Worm (Caenorhabditis elegans) whole organism, late embryonic: ENCODE results near the gene Y6G8.14.
A peak's percentile ranks its signal among the peaks of the same experiment; 100 is the strongest.
"Not testable (repeated sequence)": the region's sequence is repeated elsewhere in the genome, so short reads cannot be mapped to it uniquely, and the experiment has no call there.

Experiments used
- K02D7.2 ChIP-seq: sonication (generic microtip); optimal IDR thresholded peaks from 2 replicates; lab custom pipeline; 2017; ENCODE audit warnings: mild to moderate bottlenecking, missing genetic modification characterization, missing compliant biosample characterization
- K09A11.1 ChIP-seq: sonication (generic microtip); optimal IDR thresholded peaks from 2 replicates; lab custom pipeline; 2017; ENCODE audit warnings: antibody characterized with exemption, mild to moderate bottlenecking, missing genetic modification characterization, missing compliant biosample characterization; ENCODE audit not compliant: insufficient read depth
- T23F11.4 ChIP-seq: fragments of 200-800 bp; sonication (Bioruptor generic); optimal IDR thresholded peaks from 2 replicates; lab custom pipeline; 2018; ENCODE audit warnings: mild to moderate bottlenecking, missing genetic modification characterization, missing compliant biosample characterization
- Y22D7AL.16 ChIP-seq: sonication (generic microtip); optimal IDR thresholded peaks from 2 replicates; lab custom pipeline; 2016; ENCODE audit warnings: missing genetic modification characterization, missing compliant biosample characterization
- ceh-14 ChIP-seq: sonication (generic microtip); optimal IDR thresholded peaks from 2 replicates; lab custom pipeline; 2016; ENCODE audit warnings: missing genotype, missing genetic modification characterization, missing compliant biosample characterization
- ceh-2 ChIP-seq: sonication (generic microtip); optimal IDR thresholded peaks from 2 replicates; lab custom pipeline; 2016; ENCODE audit warnings: missing genotype, missing genetic modification characterization, missing compliant biosample characterization
- ceh-24 ChIP-seq: sonication (generic microtip); optimal IDR thresholded peaks from 2 replicates; lab custom pipeline; 2016; ENCODE audit warnings: mild to moderate bottlenecking, missing genetic modification characterization, missing compliant biosample characterization
- ceh-45 ChIP-seq: fragments of 200-800 bp; sonication (Bioruptor generic); IDR thresholded peaks from 2 replicates; pipeline ENCODE4 v1.3.6; 2022; ENCODE audit warnings: missing genetic modification reagents, missing genetic modification characterization, missing compliant biosample characterization
- ceh-6 ChIP-seq: fragments of 200-800 bp; sonication (Bioruptor generic); optimal IDR thresholded peaks from 2 replicates; lab custom pipeline; 2018; ENCODE audit warnings: mild to moderate bottlenecking, missing genetic modification characterization, missing compliant biosample characterization
- ceh-9 ChIP-seq: sonication (generic microtip); optimal IDR thresholded peaks from 2 replicates; lab custom pipeline; 2016; ENCODE audit warnings: mild to moderate bottlenecking, missing genetic modification characterization, inconsistent platforms, missing compliant biosample characterization
- che-1 ChIP-seq: sonication (generic microtip); optimal IDR thresholded peaks from 2 replicates; lab custom pipeline; 2016; ENCODE audit warnings: mild to moderate bottlenecking, missing genetic modification characterization, missing compliant biosample characterization
- elt-2 ChIP-seq: sonication (generic microtip); optimal IDR thresholded peaks from 2 replicates; lab custom pipeline; 2016; ENCODE audit warnings: missing genetic modification reagents, missing genetic modification characterization, missing compliant biosample characterization
- elt-4 ChIP-seq: sonication (generic microtip); optimal IDR thresholded peaks from 2 replicates; lab custom pipeline; 2016; ENCODE audit warnings: missing genetic modification characterization, missing compliant biosample characterization
- eyg-1 ChIP-seq: sonication (generic microtip); optimal IDR thresholded peaks from 2 replicates; lab custom pipeline; 2016; ENCODE audit warnings: missing genotype, missing genetic modification characterization, missing compliant biosample characterization
- fax-1 ChIP-seq: sonication (generic microtip); optimal IDR thresholded peaks from 2 replicates; lab custom pipeline; 2016; ENCODE audit warnings: missing genotype, missing genetic modification characterization, missing compliant biosample characterization
- fkh-10 ChIP-seq: fragments of 150-350 bp; optimal IDR thresholded peaks from 2 replicates; lab custom pipeline; 2014; ENCODE audit warnings: missing biosample characterization, missing genetic modification reagents, missing genetic modification characterization
- hlh-15 ChIP-seq: sonication (generic microtip); optimal IDR thresholded peaks from 2 replicates; lab custom pipeline; 2016; ENCODE audit warnings: missing genetic modification characterization, missing compliant biosample characterization
- hlh-30 ChIP-seq: sonication (generic microtip); optimal IDR thresholded peaks from 2 replicates; lab custom pipeline; 2017; ENCODE audit warnings: antibody characterized with exemption, missing genetic modification characterization, missing compliant biosample characterization; ENCODE audit not compliant: insufficient read depth
- lin-11 ChIP-seq: fragments of 200-800 bp; sonication (Bioruptor generic); optimal IDR thresholded peaks from 2 replicates; lab custom pipeline; 2018; ENCODE audit warnings: mild to moderate bottlenecking, missing genetic modification characterization, missing compliant biosample characterization
- madf-2 ChIP-seq: sonication (generic microtip); optimal IDR thresholded peaks from 2 replicates; lab custom pipeline; 2017; ENCODE audit warnings: missing genetic modification characterization, missing compliant biosample characterization
- mec-3 ChIP-seq: sonication (generic microtip); optimal IDR thresholded peaks from 2 replicates; lab custom pipeline; 2016; ENCODE audit warnings: borderline replicate concordance, missing genetic modification characterization, missing compliant biosample characterization
- nfya-1 ChIP-seq: sonication (generic microtip); optimal IDR thresholded peaks from 2 replicates; lab custom pipeline; 2017; ENCODE audit warnings: missing genetic modification characterization, mild to moderate bottlenecking, missing compliant biosample characterization, antibody characterized with exemption, moderate library complexity
- npax-4 ChIP-seq: sonication (generic microtip); optimal IDR thresholded peaks from 2 replicates; lab custom pipeline; 2016; ENCODE audit warnings: missing genetic modification characterization, missing compliant biosample characterization
- odd-2 ChIP-seq: sonication (generic microtip); optimal IDR thresholded peaks from 2 replicates; lab custom pipeline; 2017; ENCODE audit warnings: antibody characterized with exemption, mild to moderate bottlenecking, missing genetic modification characterization, missing compliant biosample characterization
- pat-9 ChIP-seq: fragments of 200-800 bp; sonication (Bioruptor generic); optimal IDR thresholded peaks from 2 replicates; lab custom pipeline; 2018; ENCODE audit warnings: mild to moderate bottlenecking, missing genetic modification characterization, moderate library complexity, missing compliant biosample characterization
- pha-4 ChIP-seq: fragments of 150-350 bp; optimal IDR thresholded peaks from 2 replicates; lab custom pipeline; 2018; ENCODE audit warnings: missing biosample characterization, missing genetic modification reagents, missing genetic modification characterization
- pqm-1 ChIP-seq: sonication (generic microtip); optimal IDR thresholded peaks from 2 replicates; lab custom pipeline; 2016; ENCODE audit warnings: missing genetic modification characterization, missing compliant biosample characterization
- rnt-1 ChIP-seq: sonication (generic microtip); optimal IDR thresholded peaks from 2 replicates; lab custom pipeline; 2016; ENCODE audit warnings: missing genetic modification characterization, missing compliant biosample characterization
- sdc-2 ChIP-seq: sonication (generic microtip); optimal IDR thresholded peaks from 2 replicates; lab custom pipeline; 2016; ENCODE audit warnings: missing genotype, missing genetic modification characterization, missing compliant biosample characterization
- sox-2 ChIP-seq: fragments of 200-800 bp; sonication (Bioruptor generic); IDR thresholded peaks from 2 replicates; pipeline ENCODE4 v1.3.6; 2022; ENCODE audit warnings: missing genetic modification reagents, missing genetic modification characterization, missing compliant biosample characterization
- sox-4 ChIP-seq: sonication (generic microtip); optimal IDR thresholded peaks from 2 replicates; lab custom pipeline; 2017; ENCODE audit warnings: mild to moderate bottlenecking, missing genetic modification characterization, inconsistent platforms, missing compliant biosample characterization
- tbx-2 ChIP-seq: sonication (generic microtip); optimal IDR thresholded peaks from 2 replicates; lab custom pipeline; 2016; ENCODE audit warnings: missing genetic modification characterization, missing compliant biosample characterization
- ttx-3 ChIP-seq: sonication (generic microtip); optimal IDR thresholded peaks from 2 replicates; lab custom pipeline; 2016; ENCODE audit warnings: missing genetic modification reagents, missing genetic modification characterization, missing compliant biosample characterization
- unc-86 ChIP-seq: sonication (generic microtip); optimal IDR thresholded peaks from 2 replicates; lab custom pipeline; 2016; ENCODE audit warnings: missing genetic modification characterization, missing compliant biosample characterization
- zip-5 ChIP-seq: sonication (generic microtip); optimal IDR thresholded peaks from 2 replicates; lab custom pipeline; 2016; ENCODE audit warnings: missing genetic modification characterization, missing compliant biosample characterization

Gene Y6G8.14

DNA sequence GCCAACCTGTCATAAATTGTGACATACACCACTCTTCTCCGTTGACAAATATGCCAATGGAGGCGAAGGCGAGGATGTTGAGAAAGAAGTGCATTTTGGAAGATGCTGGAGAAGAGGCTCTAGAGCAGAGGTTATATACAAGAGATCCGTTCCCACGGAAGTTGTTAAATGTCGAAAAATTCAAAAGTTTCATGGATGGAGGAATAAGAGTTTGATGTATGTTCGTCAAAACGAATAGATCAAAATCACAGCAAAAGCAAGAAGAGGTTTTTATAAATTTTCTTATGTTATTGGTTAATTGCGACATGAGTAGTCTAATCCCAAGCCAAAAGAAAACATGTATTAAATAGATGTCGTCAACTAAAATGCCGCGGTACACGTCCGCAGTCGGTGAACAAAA, 3.6 kb downstream of the Y6G8.14 start, which contains the start of gene Y6G8.15:
Gene Y6G8.15 (minus strand): TSS at position 101 of the 400 bp plus-strand sequence.
- TF ChIP-seq eyg-1; tbx-2 (tag; lab: Kevin White, UChicago); ceh-9 (tag; lab: Kevin White, UChicago): not testable (repeated sequence)

DNA sequence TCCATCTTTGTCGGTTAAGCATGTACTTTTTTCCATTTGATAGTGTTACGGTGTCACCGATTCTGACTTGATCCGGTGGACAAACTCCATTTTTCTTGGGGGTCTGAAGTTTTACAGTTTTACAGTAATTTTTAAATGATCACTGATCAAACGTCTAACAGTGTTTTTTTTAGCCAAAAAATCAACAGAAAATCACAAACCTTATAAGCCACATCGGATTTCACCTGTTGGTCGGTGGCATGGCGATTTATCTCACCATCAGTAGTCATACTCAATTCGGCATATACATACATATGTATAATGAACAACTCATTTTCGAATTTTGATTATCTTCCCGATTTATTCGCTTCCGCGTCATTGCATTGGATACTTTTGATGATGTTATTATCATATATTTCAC, 6.4 kb downstream of the Y6G8.14 start, which contains the start of gene srz-91:
Gene srz-91 (plus strand): TSS at position 301 of the 400 bp plus-strand sequence.
- TF ChIP-seq sdc-2 (no peak), elt-4 (tag; lab: Kevin White, UChicago) (no peak), hlh-15 (no peak), sox-2 (GFP tag; lab: Robert Waterston, UW) (no peak), zip-5 (tag; lab: Kevin White, UChicago) (no peak), nfya-1 (tag; lab: Kevin White, UChicago) (no peak), ceh-9 (tag; lab: Kevin White, UChicago) (no peak), odd-2 (tag; lab: Kevin White, UChicago) (no peak), pha-4 (tag; lab: Kevin White, UChicago) (no peak), ceh-2 (tag; lab: Kevin White, UChicago) (no peak), elt-2 (tag; lab: Kevin White, UChicago) (no peak), lin-11 (tag; lab: Kevin White, UChicago) (no peak), pat-9 (tag; lab: Kevin White, UChicago) (no peak), unc-86 (tag; lab: Kevin White, UChicago) (no peak), npax-4 (tag; lab: Kevin White, UChicago) (no peak), ceh-24 (tag; lab: Kevin White, UChicago) (no peak), ceh-14 (tag; lab: Kevin White, UChicago) (no peak), che-1 (no peak), sox-4 (no peak)

DNA sequence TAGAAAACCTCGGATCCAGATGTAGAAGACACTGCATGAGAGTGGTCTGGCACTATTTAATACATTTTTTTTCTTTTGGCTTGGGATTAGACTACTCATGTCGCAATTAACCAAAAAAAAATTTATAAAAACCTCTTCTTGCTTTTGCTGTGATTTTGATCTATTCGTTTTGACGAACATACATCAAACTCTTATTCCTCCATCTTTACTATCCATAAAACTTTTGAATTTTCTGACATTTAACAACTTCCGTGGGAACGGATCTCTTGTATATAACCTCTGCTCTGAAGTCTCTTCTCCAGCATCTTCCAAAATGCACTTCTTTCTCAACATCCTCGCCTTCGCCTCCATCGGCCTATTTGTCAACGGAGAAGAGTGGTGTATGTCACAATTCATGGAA, 8.1 kb downstream of the Y6G8.14 start, which contains the start of gene Y6G8.16:
Gene Y6G8.16 (plus strand): TSS at position 301 of the 400 bp plus-strand sequence.
- TF ChIP-seq hlh-30, lin-11, pqm-1 (tag; lab: Kevin White, UChicago): not testable (repeated sequence)

DNA sequence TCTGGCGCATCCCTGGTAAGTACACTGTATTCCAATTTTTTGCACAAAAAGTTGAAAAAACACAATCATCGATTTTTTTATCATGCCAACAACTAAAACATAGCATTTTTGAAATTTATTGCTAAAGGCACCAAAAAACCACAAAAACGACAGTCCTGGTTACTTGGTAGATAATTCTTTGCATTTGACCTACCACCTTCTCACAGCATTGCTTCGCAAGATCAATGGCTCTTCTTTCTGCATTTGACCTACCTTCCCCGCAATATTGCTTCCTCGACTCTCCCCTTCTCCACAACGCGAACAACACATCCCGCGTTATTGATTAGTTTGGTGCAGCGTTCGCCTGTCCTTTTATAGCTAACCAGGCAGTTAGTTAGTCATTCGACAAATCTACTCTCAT, 12.6 kb downstream of the Y6G8.14 start, which contains the start of gene ztf-25:
Gene ztf-25 (plus strand): TSS at position 301 of the 400 bp plus-strand sequence.
- no peak for TF ChIP-seq rnt-1
- no peak for TF ChIP-seq K02D7.2 (tag; lab: Kevin White, UChicago)
- TF ChIP-seq fkh-10 (GFP tag; lab: Kevin White, UChicago), result no peak

DNA sequence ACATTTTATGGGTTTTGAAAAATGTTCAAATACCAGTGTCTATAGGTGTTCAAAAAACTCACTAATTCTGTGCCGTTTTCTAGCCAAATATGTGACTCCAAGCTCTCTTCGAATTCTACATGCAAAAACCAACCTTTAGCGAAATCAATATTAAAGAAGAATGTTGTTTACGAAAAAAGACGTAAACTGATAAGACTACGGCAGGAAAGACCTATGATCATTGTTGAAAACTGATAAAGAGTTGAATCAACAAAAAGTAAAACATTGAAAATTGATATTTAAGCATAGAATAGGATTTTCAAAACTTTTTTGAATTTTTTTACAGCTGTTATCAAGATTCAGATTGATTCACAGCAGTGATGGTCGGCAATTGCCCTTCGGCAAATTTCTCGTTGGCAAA, 15.3 kb downstream of the Y6G8.14 start, which contains the start of gene Y6G8.2:
Gene Y6G8.2 (minus strand): TSS at position 147 of the 400 bp plus-strand sequence.
- TF ChIP-seq ttx-3 (tag; lab: Kevin White, UChicago) (no peak), odd-2 (tag; lab: Kevin White, UChicago) (no peak), elt-2 (tag; lab: Kevin White, UChicago) (peak; percentile 27), mec-3 (tag; lab: Kevin White, UChicago) (no peak), ceh-45 (GFP tag; lab: Robert Waterston, UW) (no peak), pha-4 (tag; lab: Kevin White, UChicago) (no peak), fax-1 (tag; lab: Kevin White, UChicago) (no peak), hlh-30 (tag; lab: Kevin White, UChicago) (no peak)

DNA sequence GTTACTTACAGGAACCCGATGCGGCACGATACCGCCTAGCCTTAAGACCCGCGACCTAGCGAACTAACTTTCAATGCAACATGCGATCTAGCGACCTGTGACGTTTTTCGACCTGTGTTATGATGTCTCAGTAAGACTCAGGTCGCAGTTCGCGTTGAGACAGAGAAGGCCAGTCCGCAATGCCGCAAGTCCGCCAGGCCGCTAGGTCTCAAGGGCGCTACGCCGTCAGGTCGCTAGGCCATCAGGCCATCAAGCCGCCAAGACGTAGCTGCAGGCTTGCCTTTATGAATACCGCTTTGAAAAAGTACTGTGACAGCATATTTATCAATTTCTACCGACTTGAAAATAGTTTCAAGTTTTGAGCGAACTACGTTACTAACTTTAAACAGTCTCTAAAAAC, 18.5 kb downstream of the Y6G8.14 start:
- TF ChIP-seq K09A11.1 (tag; lab: Kevin White, UChicago), result no peak
- TF ChIP-seq ceh-6 (GFP tag; lab: Kevin White, UChicago), result no peak
- TF ChIP-seq Y22D7AL.16 (tag; lab: Kevin White, UChicago), result no peak
- no peak for TF ChIP-seq madf-2 (tag; lab: Kevin White, UChicago)
- no peak for TF ChIP-seq T23F11.4 (GFP tag; lab: Kevin White, UChicago)
- TF ChIP-seq, all 69 proteins: peak for 0
